Fruit fly (Drosophila melanogaster) whole organism, embryonic: ENCODE measurements around the gene CG11158.

ENCODE experiments used
- Awh ChIP-seq: fragments of 200-800 bp; sonication (Bioruptor generic); IDR thresholded peaks from 2 replicates; pipeline ENCODE4, ENCODE4 v1.3.6; 2022; ENCODE audit warnings: missing biosample characterization, missing genetic modification characterization
- B-H1 ChIP-seq: fragments of 200-800 bp; sonication (Bioruptor generic); IDR thresholded peaks from 3 replicates; pipeline ENCODE4 v1.3.6; 2022; ENCODE audit warnings: missing biosample characterization, missing genetic modification characterization
- CG12104 ChIP-seq: fragments of 200-800 bp; sonication (Bioruptor generic); optimal IDR thresholded peaks from 3 replicates; lab custom pipeline; 2016; ENCODE audit warnings: missing biosample characterization, missing genetic modification characterization
- CG12391 ChIP-seq: fragments of 200-800 bp; sonication (Bioruptor generic); optimal IDR thresholded peaks from 3 replicates; lab custom pipeline; 2018; ENCODE audit warnings: missing biosample characterization, mild to moderate bottlenecking, missing genetic modification characterization, moderate library complexity
- CG12659 ChIP-seq: fragments of 200-800 bp; sonication (Bioruptor generic); optimal IDR thresholded peaks from 3 replicates; lab custom pipeline; 2017; ENCODE audit warnings: mild to moderate bottlenecking, missing biosample characterization, missing genetic modification reagents, missing genetic modification characterization
- CG12744 ChIP-seq: fragments of 200-800 bp; sonication (Bioruptor generic); optimal IDR thresholded peaks from 2 replicates; lab custom pipeline; 2016; ENCODE audit warnings: missing biosample characterization, missing genetic modification characterization
- CG13624 ChIP-seq: fragments of 200-800 bp; sonication (Bioruptor generic); optimal IDR thresholded peaks from 2 replicates; lab custom pipeline; 2016; ENCODE audit warnings: missing biosample characterization, missing genetic modification characterization
- CG1603 ChIP-seq: fragments of 200-800 bp; sonication (Bioruptor generic); optimal IDR thresholded peaks from 2 replicates; lab custom pipeline; 2019; ENCODE audit warnings: missing biosample characterization, mild to moderate bottlenecking, missing genetic modification characterization, moderate library complexity
- CG18764 ChIP-seq: fragments of 200-800 bp; sonication (Bioruptor generic); optimal IDR thresholded peaks from 3 replicates; lab custom pipeline; 2016; ENCODE audit warnings: missing biosample characterization, missing genetic modification characterization
- CG2678 ChIP-seq: fragments of 200-800 bp; sonication (Bioruptor generic); optimal IDR thresholded peaks from 3 replicates; lab custom pipeline; 2019; ENCODE audit warnings: missing biosample characterization, mild to moderate bottlenecking, missing genetic modification characterization, moderate library complexity
- CG2875 ChIP-seq: fragments of 200-800 bp; sonication (Bioruptor generic); optimal IDR thresholded peaks from 2 replicates; lab custom pipeline; 2017; ENCODE audit warnings: missing biosample characterization, mild to moderate bottlenecking, missing genetic modification characterization, missing genetic modification reagents
- CG32767 ChIP-seq: fragments of 200-800 bp; sonication (Bioruptor generic); IDR thresholded peaks from 2 replicates; pipeline ENCODE4 v1.3.6; 2022; ENCODE audit warnings: missing biosample characterization, missing genetic modification characterization
- CG3995 ChIP-seq: fragments of 200-800 bp; sonication (Bioruptor generic); optimal IDR thresholded peaks from 3 replicates; lab custom pipeline; 2016; ENCODE audit warnings: missing biosample characterization, missing genetic modification characterization
- CG4328 ChIP-seq: fragments of 200-800 bp; sonication (Bioruptor generic); optimal IDR thresholded peaks from 3 replicates; lab custom pipeline; 2017; ENCODE audit warnings: missing biosample characterization, missing genetic modification reagents, missing genetic modification characterization
- CG6683 ChIP-seq: fragments of 200-800 bp; sonication (Bioruptor generic); optimal IDR thresholded peaks from 2 replicates; lab custom pipeline; 2017; ENCODE audit warnings: missing biosample characterization, mild to moderate bottlenecking, missing genetic modification characterization, missing genetic modification reagents
- CG7357 ChIP-seq: fragments of 200-800 bp; sonication (Bioruptor generic); IDR thresholded peaks from 3 replicates; pipeline ENCODE4 v1.3.6; 2022; ENCODE audit warnings: missing biosample characterization, missing genetic modification characterization
- CG8924 ChIP-seq: fragments of 200-800 bp; optimal IDR thresholded peaks from 3 replicates; lab custom pipeline; 2019; ENCODE audit warnings: missing biosample characterization, mild to moderate bottlenecking, missing genetic modification characterization, moderate library complexity
- CG8944 ChIP-seq: fragments of 200-800 bp; sonication (Bioruptor generic); optimal IDR thresholded peaks from 3 replicates; lab custom pipeline; 2016; ENCODE audit warnings: missing biosample characterization, missing genetic modification characterization
- D19A ChIP-seq: fragments of 200-800 bp; optimal IDR thresholded peaks from 3 replicates; lab custom pipeline; 2019; ENCODE audit warnings: missing biosample characterization, mild to moderate bottlenecking, missing genetic modification characterization, moderate library complexity
- D19B ChIP-seq: fragments of 200-800 bp; sonication (Bioruptor generic); optimal IDR thresholded peaks from 2 replicates; lab custom pipeline; 2017; ENCODE audit warnings: missing biosample characterization, mild to moderate bottlenecking, missing genetic modification characterization
- Dp ChIP-seq: fragments of 200-800 bp; sonication (Bioruptor generic); optimal IDR thresholded peaks from 2 replicates; lab custom pipeline; 2018; ENCODE audit warnings: missing biosample characterization, mild to moderate bottlenecking, missing genetic modification characterization, moderate library complexity
- H15 ChIP-seq: fragments of 200-800 bp; sonication (Bioruptor generic); IDR thresholded peaks from 3 replicates; pipeline ENCODE4 v1.3.6; 2022; ENCODE audit warnings: missing biosample characterization, missing genetic modification characterization
- HLH4C ChIP-seq: fragments of 200-800 bp; sonication (Bioruptor generic); IDR thresholded peaks from 3 replicates; pipeline ENCODE4 v1.3.6; 2022; ENCODE audit warnings: missing biosample characterization, missing genetic modification characterization; ENCODE audit not compliant: partially characterized antibody
- HLHmδ ChIP-seq: fragments of 200-800 bp; sonication (Bioruptor generic); optimal IDR thresholded peaks from 2 replicates; lab custom pipeline; 2018; ENCODE audit warnings: missing biosample characterization, mild to moderate bottlenecking, missing genetic modification characterization, moderate library complexity
- Mad ChIP-seq: fragments of 200-800 bp; sonication (Bioruptor generic); optimal IDR thresholded peaks from 2 replicates; lab custom pipeline; 2016; ENCODE audit warnings: missing biosample characterization, missing genetic modification characterization
- NC2β ChIP-seq: fragments of 200-800 bp; sonication (Bioruptor generic); optimal IDR thresholded peaks from 2 replicates; lab custom pipeline; 2016; ENCODE audit warnings: missing biosample characterization, missing genetic modification characterization
- Oaz ChIP-seq: fragments of 200-800 bp; sonication (Bioruptor generic); IDR thresholded peaks from 2 replicates; pipeline ENCODE4 v1.3.6; 2022; ENCODE audit warnings: missing biosample characterization, missing genetic modification characterization
- Oli ChIP-seq: fragments of 200-800 bp; sonication (Bioruptor generic); optimal IDR thresholded peaks from 2 replicates; lab custom pipeline; 2018; ENCODE audit warnings: missing biosample characterization, mild to moderate bottlenecking, missing genetic modification characterization, moderate library complexity
- Poxn ChIP-seq: fragments of 200-800 bp; sonication (Bioruptor generic); IDR thresholded peaks from 2 replicates; pipeline ENCODE4 v1.3.6; 2022; ENCODE audit warnings: missing biosample characterization, missing genetic modification characterization
- ab ChIP-seq: fragments of 200-800 bp; sonication (Bioruptor generic); optimal IDR thresholded peaks from 2 replicates; lab custom pipeline; 2016; ENCODE audit warnings: missing biosample characterization, missing genetic modification characterization
- al ChIP-seq: fragments of 200-800 bp; sonication (Bioruptor generic); IDR thresholded peaks from 2 replicates; pipeline ENCODE4 v1.3.6; 2022; ENCODE audit warnings: missing biosample characterization, missing genetic modification characterization
- bigmax ChIP-seq: fragments of 200-800 bp; sonication (Bioruptor generic); optimal IDR thresholded peaks from 2 replicates; lab custom pipeline; 2018; ENCODE audit warnings: missing biosample characterization, mild to moderate bottlenecking, missing genetic modification characterization
- cas ChIP-seq: fragments of 200-800 bp; sonication (Bioruptor generic); IDR thresholded peaks from 2 replicates; pipeline ENCODE4 v1.3.6; 2022; ENCODE audit warnings: missing biosample characterization, missing genetic modification characterization
- caup ChIP-seq: fragments of 200-800 bp; sonication (Bioruptor generic); optimal IDR thresholded peaks from 3 replicates; lab custom pipeline; 2017; ENCODE audit warnings: missing biosample characterization, mild to moderate bottlenecking, missing genetic modification characterization, moderate library complexity; ENCODE audit not compliant: severe bottlenecking
- corto ChIP-seq: fragments of 200-800 bp; sonication (Bioruptor generic); optimal IDR thresholded peaks from 2 replicates; lab custom pipeline; 2016; ENCODE audit warnings: missing biosample characterization, mild to moderate bottlenecking, missing genetic modification characterization, moderate library complexity
- croc ChIP-seq: fragments of 200-800 bp; sonication (Bioruptor generic); conservative IDR thresholded peaks from 3 replicates; pipeline ENCODE4 v1.3.6; 2022; ENCODE audit warnings: missing biosample characterization, missing genetic modification characterization
- en ChIP-seq: fragments of 200-800 bp; sonication (Bioruptor generic); optimal IDR thresholded peaks from 2 replicates; lab custom pipeline; 2016; ENCODE audit warnings: missing biosample characterization, missing genetic modification characterization
- gcm2 ChIP-seq: fragments of 200-800 bp; sonication (Bioruptor generic); optimal IDR thresholded peaks from 2 replicates; lab custom pipeline; 2016; ENCODE audit warnings: missing biosample characterization, missing genetic modification characterization
- grn ChIP-seq: fragments of 200-800 bp; sonication (Bioruptor generic); optimal IDR thresholded peaks from 3 replicates; lab custom pipeline; 2017; ENCODE audit warnings: missing biosample characterization, missing genetic modification characterization
- kah ChIP-seq: fragments of 200-800 bp; sonication (Bioruptor generic); optimal IDR thresholded peaks from 2 replicates; lab custom pipeline; 2018; ENCODE audit warnings: missing biosample characterization, mild to moderate bottlenecking, missing genetic modification characterization
- mld ChIP-seq: fragments of 200-800 bp; sonication (Bioruptor generic); IDR thresholded peaks from 3 replicates; pipeline ENCODE4 v1.3.6; 2022; ENCODE audit warnings: missing biosample characterization, missing genetic modification characterization; ENCODE audit not compliant: partially characterized antibody
- otp ChIP-seq: fragments of 200-800 bp; sonication (Bioruptor generic); IDR thresholded peaks from 3 replicates; pipeline ENCODE4, ENCODE4 v1.3.6; 2022; ENCODE audit warnings: missing biosample characterization, missing genetic modification characterization
- pum ChIP-seq: fragments of 200-800 bp; sonication (Bioruptor generic); optimal IDR thresholded peaks from 2 replicates; lab custom pipeline; 2016; ENCODE audit warnings: missing biosample characterization, missing genetic modification characterization
- ro ChIP-seq: fragments of 200-800 bp; sonication (Bioruptor generic); IDR thresholded peaks from 2 replicates; pipeline ENCODE4 v1.3.6; 2022; ENCODE audit warnings: missing biosample characterization, missing genetic modification characterization
- row ChIP-seq: fragments of 200-800 bp; sonication (Bioruptor generic); IDR thresholded peaks from 3 replicates; pipeline ENCODE4 v1.3.6; 2022; ENCODE audit warnings: missing biosample characterization, missing genetic modification characterization
- salm ChIP-seq: fragments of 200-800 bp; sonication (Bioruptor generic); optimal IDR thresholded peaks from 2 replicates; lab custom pipeline; 2018; ENCODE audit warnings: missing biosample characterization, mild to moderate bottlenecking, missing genetic modification characterization
- sd ChIP-seq: fragments of 200-800 bp; sonication (Bioruptor generic); optimal IDR thresholded peaks from 3 replicates; lab custom pipeline; 2018; ENCODE audit warnings: missing biosample characterization, mild to moderate bottlenecking, missing genetic modification characterization, moderate library complexity
- sens-2 ChIP-seq: fragments of 200-800 bp; sonication (Bioruptor generic); IDR thresholded peaks from 2 replicates; pipeline ENCODE4 v1.3.6; 2022; ENCODE audit warnings: missing biosample characterization, missing genetic modification characterization
- trh ChIP-seq: fragments of 200-800 bp; sonication (Bioruptor generic); optimal IDR thresholded peaks from 2 replicates; lab custom pipeline; 2016; ENCODE audit warnings: missing biosample characterization, missing genetic modification characterization
- usp ChIP-seq: fragments of >200 bp; optimal IDR thresholded peaks from 2 replicates; lab custom pipeline; 2017; ENCODE audit warnings: missing biosample characterization, missing genetic modification characterization
- z ChIP-seq: fragments of 200-800 bp; sonication (Bioruptor generic); IDR thresholded peaks from 3 replicates; pipeline ENCODE4 v1.3.6; 2022; ENCODE audit warnings: missing biosample characterization, missing genetic modification characterization

Gene CG11158

DNA sequence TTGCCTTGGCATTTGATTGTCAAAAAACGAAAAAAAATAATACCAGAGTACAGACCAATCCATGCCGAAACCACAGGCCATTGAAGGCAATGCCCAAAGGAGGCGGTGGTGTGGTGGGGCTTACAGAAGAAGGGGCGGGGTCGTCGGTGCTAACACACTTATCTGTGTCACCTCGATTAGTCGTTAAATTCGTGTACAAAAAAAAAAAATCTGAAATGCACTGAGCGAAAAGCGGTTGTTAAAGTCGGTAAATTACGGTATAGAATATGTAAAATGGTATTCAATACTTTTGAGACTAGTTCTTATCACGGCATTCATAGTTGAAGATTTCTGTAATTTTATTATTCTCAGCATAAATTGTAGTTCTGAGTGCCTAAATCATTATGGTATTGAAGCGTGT is 38.8 kb upstream of the CG11158 start (continued):
- TF ChIP-seq CG8944 (GFP tag; lab: Kevin White, UChicago) (no peak), NC2β (GFP tag; lab: Kevin White, UChicago) (no peak), croc (no peak; the same call in 2 of the 3 replicates), mld (GFP tag; lab: Robert Waterston, UW) (no peak), sd (tag; lab: Kevin White, UChicago) (no peak), H15 (GFP tag; lab: Robert Waterston, UW) (peak; percentile 31; the same call in 1 of the 3 replicates), CG12659 (GFP tag; lab: Kevin White, UChicago) (peak; percentile 37), CG8924 (peak; percentile 23), grn (GFP tag; lab: Kevin White, UChicago) (peak; percentile 50), cas (GFP tag; lab: Robert Waterston, UW) (no peak), trh (GFP tag; lab: Kevin White, UChicago) (no peak), bigmax (GFP tag; lab: Kevin White, UChicago) (no peak), CG18764 (GFP tag; lab: Kevin White, UChicago) (peak; percentile 44), Mad (GFP tag; lab: Kevin White, UChicago) (no peak), CG2678 (tag; lab: Kevin White, UChicago) (peak; percentile 55), CG3995 (no peak), D19B (GFP tag; lab: Kevin White, UChicago) (no peak), B-H1 (GFP tag; lab: Robert Waterston, UW) (peak; percentile 74), CG12744 (GFP tag; lab: Kevin White, UChicago) (no peak), row (GFP tag; lab: Robert Waterston, UW) (peak; percentile 71), Awh (0 out of 2 replicates have a peak, but pooled peaks have one; percentile 32), CG7357 (GFP tag; lab: Robert Waterston, UW) (peak; percentile 31; the same call in 1 of the 3 replicates), salm (no peak), Dp (GFP tag; lab: Kevin White, UChicago) (no peak), Oaz (peak; percentile 30; the same call in 1 of the 2 replicates), z (GFP tag; lab: Robert Waterston, UW) (no peak), kah (GFP tag; lab: Kevin White, UChicago) (no peak), caup (GFP tag; lab: Kevin White, UChicago) (peak; percentile 44), Poxn (GFP tag; lab: Robert Waterston, UW) (no peak), CG2875 (peak; percentile 47), ro (GFP tag; lab: Robert Waterston, UW) (no peak), CG1603 (tag; lab: Kevin White, UChicago) (peak; percentile 68), en (no peak), gcm2 (GFP tag; lab: Kevin White, UChicago) (no peak), CG32767 (GFP tag; lab: Robert Waterston, UW) (0 out of 2 replicates have a peak, but pooled peaks have one; percentile 16), al (GFP tag; lab: Robert Waterston, UW) (no peak), CG13624 (GFP tag; lab: Kevin White, UChicago) (peak; percentile 23), Oli (tag; lab: Kevin White, UChicago) (peak; percentile 29), ab (GFP tag; lab: Kevin White, UChicago) (no peak), otp (GFP tag; lab: Robert Waterston, UW) (peak; percentile 58; the same call in 1 of the 3 replicates), HLH4C (GFP tag; lab: Robert Waterston, UW) (no peak), usp (no peak), corto (GFP tag; lab: Kevin White, UChicago) (no peak), sens-2 (peak; percentile 69), D19A (tag; lab: Kevin White, UChicago) (peak; percentile 24), HLHmδ (GFP tag; lab: Kevin White, UChicago) (no peak), CG6683 (GFP tag; lab: Kevin White, UChicago) (no peak), CG12391 (tag; lab: Kevin White, UChicago) (peak; percentile 47), CG4328 (no peak), CG12104 (GFP tag; lab: Kevin White, UChicago) (no peak), pum (GFP tag; lab: Kevin White, UChicago) (peak; percentile 55)
